Worm (Caenorhabditis elegans): ENCODE results near the gene spe-10.

ce11 chrV:10435198-10435597, 51.1 kb downstream of the spe-10 start:
- TF ChIP-seq elt-3 (tag; optimal IDR thresholded peaks at IDR 0.05) (no peak), lin-39 (tag; optimal IDR thresholded peaks at IDR 0.05) (no peak), elt-2 (tag; optimal IDR thresholded peaks at IDR 0.05) (peak; percentile 57), egl-27 (tag; optimal IDR thresholded peaks at IDR 0.05) (no peak), nhr-76 (tag; optimal IDR thresholded peaks at IDR 0.05) (no peak), elt-1 (tag; optimal IDR thresholded peaks at IDR 0.05) (no peak), nfya-1 (tag; optimal IDR thresholded peaks at IDR 0.05; ENCODE audit: insufficient read depth) (no peak), lin-15B (tag; optimal IDR thresholded peaks at IDR 0.05) (no peak), egl-5 (tag; optimal IDR thresholded peaks at IDR 0.05) (no peak), ama-1 (optimal IDR thresholded peaks at IDR 0.05) (no peak)

Data from whole organism, L3 larva.